Fruit fly (Drosophila melanogaster): ENCODE data around the gene CG3199.

The CG3199 gene

DNA sequence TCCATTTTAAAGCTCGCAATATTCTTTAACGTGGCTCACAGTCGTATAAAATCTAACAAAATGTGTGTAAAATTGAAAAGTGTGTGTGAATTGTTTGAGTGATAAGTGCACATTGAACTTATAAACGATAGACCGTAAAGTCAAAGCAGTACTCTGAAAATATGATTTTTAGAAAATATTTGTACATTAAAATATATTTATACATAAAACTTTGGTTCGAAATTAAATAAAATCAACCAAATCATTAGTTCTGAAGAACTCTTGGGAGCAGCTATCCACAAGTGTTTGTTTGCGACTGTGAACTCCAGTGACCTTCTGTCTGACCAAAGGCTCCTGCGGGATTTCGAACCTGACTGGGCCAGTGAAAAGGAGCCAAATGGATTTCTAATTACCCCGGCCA lies 2.3 kb upstream of the CG3199 start, which contains the start of gene CG31327 (continued):
- no peak for TF ChIP-seq Abd-B (GFP tag; optimal IDR thresholded peaks at IDR 0.05)

Data from whole organism, embryonic.